Fruit fly (Drosophila melanogaster) whole organism, embryonic: ENCODE results near the gene Drsl4.
A peak's percentile ranks its signal among the peaks of the same experiment; 100 is the strongest.

Source experiments
- CG10267 ChIP-seq: fragments of 200-800 bp; sonication (Bioruptor generic); optimal IDR thresholded peaks from 2 replicates; lab custom pipeline; 2018; ENCODE audit warnings: missing biosample characterization, mild to moderate bottlenecking, missing genetic modification characterization, moderate library complexity
- CG10366 ChIP-seq: fragments of 200-800 bp; sonication (Bioruptor generic); IDR thresholded peaks from 2 replicates; pipeline ENCODE4 v1.3.6; 2022; ENCODE audit warnings: missing biosample characterization, missing genetic modification characterization
- CG10431 ChIP-seq: fragments of 200-800 bp; sonication (Bioruptor generic); optimal IDR thresholded peaks from 3 replicates; lab custom pipeline; 2018; ENCODE audit warnings: missing biosample characterization, mild to moderate bottlenecking, missing genetic modification characterization
- CG11560 ChIP-seq: fragments of 200-800 bp; sonication (Bioruptor generic); IDR thresholded peaks from 3 replicates; pipeline ENCODE4 v1.3.6; 2022; ENCODE audit warnings: missing biosample characterization, missing genetic modification characterization
- CG12104 ChIP-seq: fragments of 200-800 bp; sonication (Bioruptor generic); optimal IDR thresholded peaks from 3 replicates; lab custom pipeline; 2016; ENCODE audit warnings: missing biosample characterization, missing genetic modification characterization
- CG12236 ChIP-seq: fragments of 200-800 bp; sonication (Bioruptor generic); optimal IDR thresholded peaks from 2 replicates; lab custom pipeline; 2016; ENCODE audit warnings: missing biosample characterization, missing genetic modification characterization
- CG12299 ChIP-seq: fragments of 200-800 bp; sonication (Bioruptor generic); optimal IDR thresholded peaks from 2 replicates; lab custom pipeline; 2018; ENCODE audit warnings: missing biosample characterization, mild to moderate bottlenecking, missing genetic modification characterization
- CG12942 ChIP-seq: fragments of 200-800 bp; sonication (Bioruptor generic); optimal IDR thresholded peaks from 3 replicates; lab custom pipeline; 2016; ENCODE audit warnings: missing biosample characterization, missing genetic modification characterization
- CG13775 ChIP-seq: fragments of 200-800 bp; sonication (Bioruptor generic); optimal IDR thresholded peaks from 3 replicates; lab custom pipeline; 2017; ENCODE audit warnings: missing biosample characterization, mild to moderate bottlenecking, missing genetic modification characterization
- CG17361 ChIP-seq: fragments of 200-800 bp; sonication (Bioruptor generic); IDR thresholded peaks from 3 replicates; pipeline ENCODE4 v1.3.6; 2022; ENCODE audit warnings: missing biosample characterization, missing genetic modification characterization
- CG18011 ChIP-seq: fragments of 200-800 bp; sonication (Bioruptor generic); optimal IDR thresholded peaks from 2 replicates; lab custom pipeline; 2017; ENCODE audit warnings: missing biosample characterization, missing genetic modification characterization, mild to moderate bottlenecking, moderate library complexity, missing genotype
- CG3726 ChIP-seq: fragments of 200-800 bp; sonication (Bioruptor generic); IDR thresholded peaks from 3 replicates; pipeline ENCODE4, ENCODE4 v1.3.6; 2022; ENCODE audit warnings: missing biosample characterization, missing genetic modification characterization
- CG3838 ChIP-seq: fragments of 200-800 bp; sonication (Bioruptor generic); optimal IDR thresholded peaks from 3 replicates; lab custom pipeline; 2016; ENCODE audit warnings: missing biosample characterization, missing genetic modification characterization
- CG7745 ChIP-seq: fragments of 200-800 bp; sonication (Bioruptor generic); optimal IDR thresholded peaks from 2 replicates; lab custom pipeline; 2018; ENCODE audit warnings: missing biosample characterization, mild to moderate bottlenecking, missing genetic modification characterization, moderate library complexity
- CG7987 ChIP-seq: fragments of 200-800 bp; sonication (Bioruptor generic); optimal IDR thresholded peaks from 2 replicates; lab custom pipeline; 2018; ENCODE audit warnings: missing biosample characterization, mild to moderate bottlenecking, missing genetic modification characterization, moderate library complexity
- CG8924 ChIP-seq: fragments of 200-800 bp; optimal IDR thresholded peaks from 3 replicates; lab custom pipeline; 2019; ENCODE audit warnings: missing biosample characterization, mild to moderate bottlenecking, missing genetic modification characterization, moderate library complexity
- Chrac-16 ChIP-seq: fragments of 200-800 bp; sonication (Bioruptor generic); optimal IDR thresholded peaks from 3 replicates; lab custom pipeline; 2016; ENCODE audit warnings: missing biosample characterization, missing genetic modification characterization
- CoRest ChIP-seq: fragments of 200-800 bp; sonication (Bioruptor generic); optimal IDR thresholded peaks from 3 replicates; lab custom pipeline; 2018; ENCODE audit warnings: missing biosample characterization, mild to moderate bottlenecking, missing genetic modification characterization, moderate library complexity
- Dll ChIP-seq: fragments of 200-800 bp; sonication (Bioruptor generic); IDR thresholded peaks from 4 replicates; pipeline ENCODE4 v1.3.6; 2022; ENCODE audit warnings: missing biosample characterization, missing genetic modification characterization; ENCODE audit not compliant: partially characterized antibody
- Fer2 ChIP-seq: fragments of 200-800 bp; sonication (Bioruptor generic); optimal IDR thresholded peaks from 2 replicates; lab custom pipeline; 2018; ENCODE audit warnings: missing biosample characterization, mild to moderate bottlenecking, missing genetic modification characterization, moderate library complexity
- Gsc ChIP-seq: fragments of 200-800 bp; sonication (Bioruptor generic); IDR thresholded peaks from 2 replicates; pipeline ENCODE4 v1.3.6; 2022; ENCODE audit warnings: missing biosample characterization, missing genetic modification characterization
- H15 ChIP-seq: fragments of 200-800 bp; sonication (Bioruptor generic); IDR thresholded peaks from 3 replicates; pipeline ENCODE4 v1.3.6; 2022; ENCODE audit warnings: missing biosample characterization, missing genetic modification characterization
- HHEX ChIP-seq: fragments of 200-800 bp; sonication (Bioruptor generic); optimal IDR thresholded peaks from 3 replicates; lab custom pipeline; 2017; ENCODE audit warnings: missing biosample characterization, mild to moderate bottlenecking, missing genetic modification characterization, missing genetic modification reagents
- HLH3B ChIP-seq: fragments of 200-800 bp; sonication (Bioruptor generic); IDR thresholded peaks from 2 replicates; pipeline ENCODE4 v1.3.6; 2022; ENCODE audit warnings: missing biosample characterization, missing genetic modification characterization
- Hand ChIP-seq: fragments of 200-800 bp; sonication (Bioruptor generic); optimal IDR thresholded peaks from 2 replicates; lab custom pipeline; 2017; ENCODE audit warnings: mild to moderate bottlenecking, missing biosample characterization, missing genetic modification reagents, missing genetic modification characterization
- Jarid2 ChIP-seq: fragments of 200-800 bp; sonication (Bioruptor generic); optimal IDR thresholded peaks from 3 replicates; lab custom pipeline; 2017; ENCODE audit warnings: mild to moderate bottlenecking, missing biosample characterization, missing genetic modification reagents, missing genetic modification characterization
- Mrtf ChIP-seq: fragments of 200-800 bp; sonication (Bioruptor generic); IDR thresholded peaks from 3 replicates; pipeline ENCODE4 v1.3.6; 2022; ENCODE audit warnings: missing biosample characterization, missing genetic modification characterization
- Myb ChIP-seq: fragments of 200-800 bp; sonication (Bioruptor generic); optimal IDR thresholded peaks from 2 replicates; lab custom pipeline; 2016; ENCODE audit warnings: missing biosample characterization, missing genetic modification characterization
- NC2β ChIP-seq: fragments of 200-800 bp; sonication (Bioruptor generic); optimal IDR thresholded peaks from 2 replicates; lab custom pipeline; 2016; ENCODE audit warnings: missing biosample characterization, missing genetic modification characterization
- NfI ChIP-seq: fragments of 200-800 bp; sonication (Bioruptor generic); optimal IDR thresholded peaks from 3 replicates; lab custom pipeline; 2018; ENCODE audit warnings: missing biosample characterization, mild to moderate bottlenecking, missing genetic modification characterization, moderate library complexity
- Sox102F ChIP-seq: fragments of 200-800 bp; sonication (Bioruptor generic); optimal IDR thresholded peaks from 2 replicates; lab custom pipeline; 2018; ENCODE audit warnings: missing biosample characterization, mild to moderate bottlenecking, missing genetic modification characterization, moderate library complexity
- Trl ChIP-seq, 3 experiments: fragments of >200 bp in 2 of 3; fragments of 200-800 bp in 1 of 3; sonication (Bioruptor generic) in 1 of 3; optimal IDR thresholded peaks; 2 replicates in 1 of 3; 3 replicates in 2 of 3; lab custom pipeline; 2016 to 2017; ENCODE audit warnings: missing biosample characterization in 1 of 3, missing genetic modification characterization in 1 of 3
- Usf ChIP-seq: fragments of 200-800 bp; sonication (Bioruptor generic); optimal IDR thresholded peaks from 2 replicates; lab custom pipeline; 2017; ENCODE audit warnings: missing genotype, missing biosample characterization, missing genetic modification characterization
- Xrp1 ChIP-seq: fragments of 200-800 bp; sonication (Bioruptor generic); IDR thresholded peaks from 2 replicates; pipeline ENCODE4 v1.3.6; 2022; ENCODE audit warnings: missing biosample characterization, missing genetic modification characterization
- ci ChIP-seq: fragments of 200-800 bp; sonication (Bioruptor generic); IDR thresholded peaks from 3 replicates; pipeline ENCODE4 v1.3.6; 2022; ENCODE audit warnings: missing biosample characterization, missing genetic modification characterization
- cwo ChIP-seq: fragments of 200-800 bp; sonication (Bioruptor generic); optimal IDR thresholded peaks from 3 replicates; lab custom pipeline; 2017; ENCODE audit warnings: missing biosample characterization, missing genetic modification characterization, mild to moderate bottlenecking, moderate library complexity, missing genetic modification reagents
- gce ChIP-seq: fragments of 200-800 bp; sonication (Bioruptor generic); IDR thresholded peaks from 3 replicates; pipeline ENCODE4 v1.3.6; 2022; ENCODE audit warnings: missing biosample characterization, missing genetic modification characterization
- grn ChIP-seq: fragments of 200-800 bp; sonication (Bioruptor generic); optimal IDR thresholded peaks from 3 replicates; lab custom pipeline; 2017; ENCODE audit warnings: missing biosample characterization, missing genetic modification characterization
- lab ChIP-seq: fragments of 200-800 bp; sonication (Bioruptor generic); optimal IDR thresholded peaks from 3 replicates; lab custom pipeline; 2017; ENCODE audit warnings: missing biosample characterization, missing genetic modification characterization, mild to moderate bottlenecking, moderate library complexity, missing genetic modification reagents
- mirr ChIP-seq: fragments of 200-800 bp; sonication (Bioruptor generic); optimal IDR thresholded peaks from 3 replicates; lab custom pipeline; 2018; ENCODE audit warnings: missing biosample characterization, mild to moderate bottlenecking, missing genetic modification characterization
- nau ChIP-seq: fragments of 200-800 bp; sonication (Bioruptor generic); optimal IDR thresholded peaks from 3 replicates; lab custom pipeline; 2017; ENCODE audit warnings: missing biosample characterization, mild to moderate bottlenecking, missing genetic modification characterization, missing genetic modification reagents
- nom ChIP-seq: fragments of 200-800 bp; sonication (Bioruptor generic); optimal IDR thresholded peaks from 2 replicates; lab custom pipeline; 2017; ENCODE audit warnings: missing biosample characterization, missing genetic modification characterization, mild to moderate bottlenecking, moderate library complexity, missing genetic modification reagents
- oc ChIP-seq: fragments of 200-800 bp; sonication (Bioruptor generic); optimal IDR thresholded peaks from 2 replicates; lab custom pipeline; 2018; ENCODE audit warnings: missing biosample characterization, mild to moderate bottlenecking, missing genetic modification characterization, moderate library complexity
- org-1 ChIP-seq: fragments of 200-800 bp; sonication (Bioruptor generic); optimal IDR thresholded peaks from 2 replicates; lab custom pipeline; 2017; ENCODE audit warnings: missing biosample characterization, missing genetic modification characterization
- sc ChIP-seq, 3 experiments: fragments of >200 bp in 2 of 3; fragments of 200-800 bp in 1 of 3; sonication (Bioruptor generic) in 1 of 3; optimal IDR thresholded peaks; 2 replicates in 2 of 3; 3 replicates in 1 of 3; lab custom pipeline; 2017; ENCODE audit warnings: mild to moderate bottlenecking in 1 of 3, missing biosample characterization in 1 of 3, missing genetic modification characterization in 1 of 3, missing genetic modification reagents in 1 of 3
- sqz ChIP-seq: fragments of 200-800 bp; sonication (Bioruptor generic); optimal IDR thresholded peaks from 3 replicates; lab custom pipeline; 2018; ENCODE audit warnings: missing biosample characterization, mild to moderate bottlenecking, missing genetic modification characterization
- trh ChIP-seq: fragments of 200-800 bp; sonication (Bioruptor generic); optimal IDR thresholded peaks from 2 replicates; lab custom pipeline; 2016; ENCODE audit warnings: missing biosample characterization, missing genetic modification characterization
- unpg ChIP-seq: fragments of 200-800 bp; sonication (Bioruptor generic); optimal IDR thresholded peaks from 3 replicates; lab custom pipeline; 2018; ENCODE audit warnings: missing biosample characterization, mild to moderate bottlenecking, missing genetic modification characterization, moderate library complexity
- yki ChIP-seq: fragments of >200 bp; optimal IDR thresholded peaks from 3 replicates; lab custom pipeline; 2018
- zfh2 ChIP-seq: fragments of 200-800 bp; sonication (Bioruptor generic); optimal IDR thresholded peaks from 2 replicates; lab custom pipeline; 2016; ENCODE audit warnings: missing biosample characterization, missing genetic modification characterization

Gene Drsl4

dm6 chr3L:3305430-3305829 is 10.0 kb upstream of the Drsl4 start (continued):
- TF ChIP-seq nom: no peak
- peak; percentile 67 for TF ChIP-seq CG7987 (GFP tag; lab: Kevin White, UChicago)
- peak; percentile 0 for TF ChIP-seq CG3838 (GFP tag; lab: Kevin White, UChicago)
- peak; percentile 77 for TF ChIP-seq lab (GFP tag; lab: Kevin White, UChicago)
- TF ChIP-seq Mrtf: no peak
- TF ChIP-seq CG7745: no peak
- TF ChIP-seq grn (GFP tag; lab: Kevin White, UChicago): peak; percentile 13
- no peak for TF ChIP-seq HLH3B (GFP tag; lab: Robert Waterston, UW)
- TF ChIP-seq CG8924 (tag; lab: Kevin White, UChicago): peak; percentile 5
- TF ChIP-seq unpg: peak; percentile 37
- no peak for TF ChIP-seq CG10267
- no peak for TF ChIP-seq CG11560 (tag; lab: Robert Waterston, UW)
- peak; percentile 4 for TF ChIP-seq CG12942 (GFP tag; lab: Kevin White, UChicago)
- TF ChIP-seq CG10366 (GFP tag; lab: Robert Waterston, UW): no peak
- no peak for TF ChIP-seq CG12299 (tag; lab: Kevin White, UChicago)
- no peak for TF ChIP-seq gce (GFP tag; lab: Robert Waterston, UW)
- TF ChIP-seq org-1 (GFP tag; lab: Kevin White, UChicago): peak; percentile 61
- TF ChIP-seq CG3726 (GFP tag; lab: Robert Waterston, UW): no peak
- TF ChIP-seq Fer2 (tag; lab: Kevin White, UChicago): no peak
- TF ChIP-seq Hand (GFP tag; lab: Kevin White, UChicago): no peak
- no peak for TF ChIP-seq sc (optimal IDR thresholded peaks at IDR 0.05; lab: Kevin White, UChicago)
- peak; percentile 61 for TF ChIP-seq sc (GFP tag; optimal IDR thresholded peaks at IDR 0.05; lab: Kevin White, UChicago)
- TF ChIP-seq mirr: no peak
- peak; percentile 46; the same call in 1 of the 2 replicates for TF ChIP-seq Xrp1 (GFP tag; lab: Robert Waterston, UW)
- no peak for TF ChIP-seq CG13775
- TF ChIP-seq Dll (GFP tag; lab: Robert Waterston, UW): no peak
- TF ChIP-seq ci (GFP tag; lab: Robert Waterston, UW): peak; percentile 55; the same call in 2 of the 3 replicates
- TF ChIP-seq NC2β (GFP tag; lab: Kevin White, UChicago): peak; percentile 45
- no peak for TF ChIP-seq NfI (GFP tag; lab: Kevin White, UChicago)
- no peak for TF ChIP-seq cwo (GFP tag; lab: Kevin White, UChicago)
- no peak for TF ChIP-seq CG17361 (GFP tag; lab: Robert Waterston, UW)
- no peak for TF ChIP-seq zfh2
- peak; percentile 3 for TF ChIP-seq CG12104 (GFP tag; lab: Kevin White, UChicago)
- no peak for TF ChIP-seq Myb (GFP tag; lab: Kevin White, UChicago)
- peak; percentile 45 for TF ChIP-seq trh (GFP tag; lab: Kevin White, UChicago)
- TF ChIP-seq H15: no peak
- no peak for TF ChIP-seq Chrac-16 (GFP tag; lab: Kevin White, UChicago)
- TF ChIP-seq Sox102F: peak; percentile 23
- TF ChIP-seq Usf (GFP tag; lab: Kevin White, UChicago): no peak
- TF ChIP-seq oc: peak; percentile 58
- TF ChIP-seq Gsc: no peak
- TF ChIP-seq CG12236 (GFP tag; lab: Kevin White, UChicago): no peak
- TF ChIP-seq Trl (optimal IDR thresholded peaks at IDR 0.05; lab: Kevin White, UChicago): no peak
- TF ChIP-seq Trl (GFP tag; optimal IDR thresholded peaks at IDR 0.05; lab: Kevin White, UChicago): peak; percentile 25
- TF ChIP-seq sqz: no peak
- no peak for TF ChIP-seq yki
- no peak for TF ChIP-seq CG18011
- TF ChIP-seq CG10431: no peak
- TF ChIP-seq nau (GFP tag; lab: Kevin White, UChicago): peak; percentile 63
- TF ChIP-seq CoRest (tag; lab: Kevin White, UChicago): peak; percentile 19
- TF ChIP-seq Jarid2 (GFP tag; lab: Kevin White, UChicago): peak; percentile 25
- peak; percentile 56 for TF ChIP-seq HHEX (GFP tag; lab: Kevin White, UChicago)
